Worm (Caenorhabditis elegans) whole organism, mixed stage, embryonic: ENCODE measurements around the gene ttc-36.

Source experiments
- M03D4.4 ChIP-seq: sonication (generic microtip); optimal IDR thresholded peaks from 2 replicates; lab custom pipeline; 2017; ENCODE audit warnings: mild to moderate bottlenecking, missing genetic modification characterization, missing compliant biosample characterization
- bed-3 ChIP-seq: fragments of 200-800 bp; sonication (Bioruptor generic); optimal IDR thresholded peaks from 3 replicates; lab custom pipeline; 2018; ENCODE audit warnings: mild to moderate bottlenecking, missing genetic modification characterization, moderate library complexity, missing compliant biosample characterization
- blmp-1 ChIP-seq: fragments of 150-350 bp; optimal IDR thresholded peaks from 2 replicates; lab custom pipeline; 2014; ENCODE audit warnings: missing biosample characterization, missing genetic modification characterization
- ceh-39 ChIP-seq: fragments of 150-350 bp; optimal IDR thresholded peaks from 2 replicates; lab custom pipeline; 2014; ENCODE audit warnings: missing biosample characterization, missing genetic modification characterization
- ceh-43 ChIP-seq: fragments of 200-800 bp; sonication (Bioruptor generic); optimal IDR thresholded peaks from 2 replicates; lab custom pipeline; 2018; ENCODE audit warnings: mild to moderate bottlenecking, missing genetic modification characterization, moderate library complexity, missing compliant biosample characterization
- ceh-83 ChIP-seq: fragments of 200-800 bp; sonication (Bioruptor generic); optimal IDR thresholded peaks from 2 replicates; lab custom pipeline; 2018; ENCODE audit warnings: mild to moderate bottlenecking, missing genetic modification characterization, missing compliant biosample characterization
- ces-1 ChIP-seq: fragments of 150-350 bp; optimal IDR thresholded peaks from 2 replicates; lab custom pipeline; 2014; ENCODE audit warnings: missing biosample characterization, missing genetic modification reagents, missing genetic modification characterization
- cnd-1 ChIP-seq: fragments of 200-800 bp; sonication (Bioruptor generic); optimal IDR thresholded peaks from 2 replicates; lab custom pipeline; 2018; ENCODE audit warnings: mild to moderate bottlenecking, missing genetic modification characterization, missing compliant biosample characterization
- drap-1 ChIP-seq: fragments of 200-800 bp; sonication (Bioruptor generic); optimal IDR thresholded peaks from 3 replicates; lab custom pipeline; 2018; ENCODE audit warnings: mild to moderate bottlenecking, missing genetic modification characterization, missing compliant biosample characterization
- elt-1 ChIP-seq: sonication (generic microtip); optimal IDR thresholded peaks from 2 replicates; lab custom pipeline; 2017; ENCODE audit warnings: missing genetic modification characterization, mild to moderate bottlenecking, missing compliant biosample characterization, antibody characterized with exemption, moderate library complexity, borderline replicate concordance; ENCODE audit not compliant: insufficient read depth
- elt-3 ChIP-seq: fragments of 150-350 bp; optimal IDR thresholded peaks from 2 replicates; lab custom pipeline; 2014; ENCODE audit warnings: missing biosample characterization, missing genetic modification characterization
- flh-1 ChIP-seq: fragments of 200-800 bp; sonication (Bioruptor generic); optimal IDR thresholded peaks from 2 replicates; lab custom pipeline; 2018; ENCODE audit warnings: mild to moderate bottlenecking, missing genetic modification characterization, moderate library complexity, missing compliant biosample characterization
- ham-2 ChIP-seq: fragments of 200-800 bp; sonication (Bioruptor generic); optimal IDR thresholded peaks from 2 replicates; lab custom pipeline; 2018; ENCODE audit warnings: mild to moderate bottlenecking, missing genetic modification characterization, missing compliant biosample characterization
- hlh-1 ChIP-seq: fragments of 150-350 bp; optimal IDR thresholded peaks from 2 replicates; lab custom pipeline; 2014; ENCODE audit warnings: missing biosample characterization, missing genetic modification reagents, missing genetic modification characterization
- lin-13 ChIP-seq: fragments of 150-350 bp; optimal IDR thresholded peaks from 2 replicates; lab custom pipeline; 2014; ENCODE audit warnings: missing biosample characterization, missing genetic modification characterization
- lsy-2 ChIP-seq: fragments of 150-350 bp; optimal IDR thresholded peaks from 2 replicates; lab custom pipeline; 2014; ENCODE audit warnings: missing biosample characterization, missing genetic modification characterization
- mab-5 ChIP-seq: fragments of 150-350 bp; optimal IDR thresholded peaks from 2 replicates; lab custom pipeline; 2014; ENCODE audit warnings: missing biosample characterization, missing genetic modification characterization
- mep-1 ChIP-seq: fragments of 150-350 bp; optimal IDR thresholded peaks from 2 replicates; lab custom pipeline; 2017; ENCODE audit warnings: missing biosample characterization, missing genetic modification reagents, missing genetic modification characterization, inconsistent platforms
- mls-2 ChIP-seq: sonication (generic microtip); optimal IDR thresholded peaks from 2 replicates; lab custom pipeline; 2016; ENCODE audit warnings: mild to moderate bottlenecking, missing genetic modification characterization, moderate library complexity, missing compliant biosample characterization
- nhr-12 ChIP-seq: fragments of 150-350 bp; optimal IDR thresholded peaks from 2 replicates; lab custom pipeline; 2014; ENCODE audit warnings: missing biosample characterization, missing genetic modification characterization
- nhr-2 ChIP-seq: fragments of 150-350 bp; optimal IDR thresholded peaks from 2 replicates; lab custom pipeline; 2014; ENCODE audit warnings: missing biosample characterization, missing genetic modification characterization
- nhr-28 ChIP-seq: fragments of 150-350 bp; optimal IDR thresholded peaks from 2 replicates; lab custom pipeline; 2014; ENCODE audit warnings: missing biosample characterization, missing genetic modification characterization
- nhr-76 ChIP-seq: sonication (generic microtip); optimal IDR thresholded peaks from 2 replicates; lab custom pipeline; 2017; ENCODE audit warnings: missing biosample characterization, missing genetic modification characterization
- pha-4 ChIP-seq: fragments of 150-350 bp; optimal IDR thresholded peaks from 2 replicates; lab custom pipeline; 2018; ENCODE audit warnings: missing biosample characterization, missing genetic modification reagents, missing genetic modification characterization
- sem-2 ChIP-seq: fragments of 200-800 bp; sonication (Bioruptor generic); optimal IDR thresholded peaks from 2 replicates; lab custom pipeline; 2018; ENCODE audit warnings: mild to moderate bottlenecking, missing genetic modification characterization, missing compliant biosample characterization
- snpc-4 ChIP-seq: fragments of 150-350 bp; optimal IDR thresholded peaks from 2 replicates; lab custom pipeline; 2014; ENCODE audit warnings: missing biosample characterization, missing genetic modification characterization
- sptf-1 ChIP-seq: sonication (generic microtip); optimal IDR thresholded peaks from 2 replicates; lab custom pipeline; 2017; ENCODE audit warnings: mild to moderate bottlenecking, missing genetic modification characterization, moderate library complexity, missing compliant biosample characterization
- unc-120 ChIP-seq: sonication (generic microtip); optimal IDR thresholded peaks from 2 replicates; lab custom pipeline; 2017; ENCODE audit warnings: missing genetic modification characterization, missing compliant biosample characterization; ENCODE audit not compliant: poor library complexity, severe bottlenecking
- unc-39 ChIP-seq: fragments of 150-350 bp; optimal IDR thresholded peaks from 2 replicates; lab custom pipeline; 2014; ENCODE audit warnings: missing biosample characterization, missing genetic modification characterization
- unc-62 ChIP-seq: fragments of 150-350 bp; optimal IDR thresholded peaks from 2 replicates; lab custom pipeline; 2014; ENCODE audit warnings: missing biosample characterization, missing genetic modification reagents, missing genetic modification characterization
- zip-8 ChIP-seq: fragments of 150-350 bp; optimal IDR thresholded peaks from 2 replicates; lab custom pipeline; 2014; ENCODE audit warnings: missing biosample characterization, missing genetic modification characterization
- ztf-11 ChIP-seq: fragments of 150-350 bp; optimal IDR thresholded peaks from 2 replicates; lab custom pipeline; 2014; ENCODE audit warnings: missing biosample characterization, missing genetic modification characterization

Gene ttc-36

DNA sequence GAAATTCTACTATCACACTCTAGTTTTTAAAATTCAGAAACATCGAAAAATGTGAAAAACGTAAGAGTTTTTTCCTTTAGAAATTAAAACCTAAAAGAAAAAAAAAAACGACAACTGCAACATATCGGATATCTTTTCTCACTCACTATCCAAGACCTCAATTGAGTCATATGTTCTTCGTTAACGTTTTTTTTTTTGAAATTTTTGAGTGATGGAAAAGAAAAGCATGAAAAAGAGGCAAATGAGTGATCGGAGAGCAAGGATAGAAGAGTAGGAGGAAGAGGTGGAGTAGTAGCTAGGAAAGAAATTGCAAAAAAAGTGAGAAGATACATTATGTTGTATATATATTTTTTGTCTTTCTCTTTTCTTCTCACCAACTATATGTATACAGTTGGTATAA is 40.5 kb upstream of the ttc-36 start:
- TF ChIP-seq cnd-1 (tag; lab: Kevin White, UChicago), result no peak
- TF ChIP-seq lsy-2 (tag; lab: Kevin White, UChicago), result no peak
- no peak for TF ChIP-seq blmp-1 (tag; lab: Kevin White, UChicago)
- TF ChIP-seq elt-3 (tag; lab: Kevin White, UChicago), result no peak
- TF ChIP-seq M03D4.4 (tag; lab: Kevin White, UChicago), result no peak
- no peak for TF ChIP-seq nhr-2 (tag; lab: Kevin White, UChicago)
- TF ChIP-seq snpc-4, result no peak
- TF ChIP-seq ces-1 (GFP tag; lab: Kevin White, UChicago), result no peak
- TF ChIP-seq, all 35 proteins: peak for 0

DNA sequence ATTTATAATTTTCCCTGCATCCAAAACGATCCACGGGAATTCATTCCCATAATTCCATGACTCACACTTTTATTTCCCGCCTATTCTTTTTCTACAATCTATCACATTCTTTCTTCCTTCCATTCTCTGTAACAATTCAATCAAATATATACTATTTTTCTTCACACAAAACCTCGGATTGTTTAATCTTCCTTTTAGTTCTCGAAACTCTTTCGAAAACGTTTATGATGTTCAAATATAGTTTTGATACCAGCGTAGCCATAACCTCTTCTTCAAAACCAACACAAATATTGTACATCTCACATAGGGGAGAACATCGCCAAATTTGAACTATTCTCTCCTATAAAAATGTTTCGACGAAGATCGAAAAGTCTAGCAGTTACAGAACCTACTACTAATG is 39.2 kb upstream of the ttc-36 start, which contains the start of gene lec-3:
lec-3 (plus strand) TSS at position 301 of the 400 bp plus-strand sequence.
- TF ChIP-seq ceh-83 (GFP tag; lab: Kevin White, UChicago) (no peak), lsy-2 (tag; lab: Kevin White, UChicago) (no peak), mls-2 (tag; lab: Kevin White, UChicago) (no peak), cnd-1 (tag; lab: Kevin White, UChicago) (no peak), snpc-4 (no peak), drap-1 (GFP tag; lab: Kevin White, UChicago) (no peak), ceh-43 (GFP tag; lab: Kevin White, UChicago) (no peak), elt-1 (tag; lab: Kevin White, UChicago) (no peak), hlh-1 (tag; lab: Kevin White, UChicago) (no peak), nhr-76 (tag; lab: Kevin White, UChicago) (no peak), blmp-1 (tag; lab: Kevin White, UChicago) (no peak), zip-8 (tag; lab: Kevin White, UChicago) (no peak), ceh-39 (tag; lab: Kevin White, UChicago) (no peak), bed-3 (GFP tag; lab: Kevin White, UChicago) (no peak), nhr-12 (no peak)

DNA sequence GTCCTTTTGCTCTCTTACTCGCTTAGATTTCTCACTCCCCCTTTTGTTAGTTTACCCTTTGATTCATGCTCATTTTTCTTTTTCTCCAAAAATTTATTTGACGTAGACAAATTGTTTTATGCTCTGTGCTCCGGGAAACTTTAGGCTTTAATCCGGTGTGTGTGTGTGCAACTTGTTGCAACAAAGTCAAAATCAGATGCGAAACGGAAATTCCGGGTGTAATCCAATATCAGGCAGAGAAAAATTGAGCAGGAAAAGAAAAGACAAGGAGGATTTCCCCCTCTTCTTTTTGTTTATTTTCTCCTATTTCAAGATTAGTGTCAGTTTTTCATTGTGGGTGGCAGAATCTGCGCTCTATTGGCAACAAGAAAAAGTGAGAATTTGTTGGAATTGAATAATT is 37.5 kb upstream of the ttc-36 start:
- TF ChIP-seq lsy-2 (tag; lab: Kevin White, UChicago) (no peak), ces-1 (GFP tag; lab: Kevin White, UChicago) (peak; percentile 59)

DNA sequence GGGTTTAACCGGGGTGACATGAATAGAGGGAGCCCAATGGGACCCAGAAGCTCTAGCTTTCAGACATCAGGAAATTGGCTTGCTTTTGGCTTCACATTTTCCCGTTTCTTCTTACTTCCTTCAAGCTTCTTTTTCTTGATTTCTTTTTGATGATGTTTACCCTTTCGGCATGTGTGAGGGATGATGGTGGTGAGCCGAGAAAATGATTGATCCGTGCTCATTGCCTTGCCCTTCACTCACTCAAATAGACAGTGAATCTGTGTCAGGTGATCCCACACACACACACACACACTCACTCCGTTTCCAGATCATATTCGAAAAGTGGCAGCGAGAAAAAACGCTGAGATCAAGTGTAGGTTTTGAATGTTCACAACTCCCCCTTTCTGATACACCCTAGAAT is 35.3 kb upstream of the ttc-36 start:
- TF ChIP-seq mab-5 (tag; lab: Kevin White, UChicago) (no peak), ceh-43 (GFP tag; lab: Kevin White, UChicago) (no peak), mls-2 (tag; lab: Kevin White, UChicago) (no peak), lsy-2 (tag; lab: Kevin White, UChicago) (no peak), unc-120 (no peak), lin-13 (tag; lab: Kevin White, UChicago) (no peak), ham-2 (GFP tag; lab: Kevin White, UChicago) (no peak), ces-1 (GFP tag; lab: Kevin White, UChicago) (no peak), blmp-1 (tag; lab: Kevin White, UChicago) (no peak), nhr-28 (no peak), M03D4.4 (tag; lab: Kevin White, UChicago) (no peak), zip-8 (tag; lab: Kevin White, UChicago) (no peak), snpc-4 (no peak), ztf-11 (tag; lab: Kevin White, UChicago) (no peak), unc-39 (no peak), sem-2 (GFP tag; lab: Kevin White, UChicago) (no peak), elt-1 (tag; lab: Kevin White, UChicago) (no peak), cnd-1 (tag; lab: Kevin White, UChicago) (no peak), mep-1 (tag; lab: Kevin White, UChicago) (no peak), hlh-1 (tag; lab: Kevin White, UChicago) (no peak)

DNA sequence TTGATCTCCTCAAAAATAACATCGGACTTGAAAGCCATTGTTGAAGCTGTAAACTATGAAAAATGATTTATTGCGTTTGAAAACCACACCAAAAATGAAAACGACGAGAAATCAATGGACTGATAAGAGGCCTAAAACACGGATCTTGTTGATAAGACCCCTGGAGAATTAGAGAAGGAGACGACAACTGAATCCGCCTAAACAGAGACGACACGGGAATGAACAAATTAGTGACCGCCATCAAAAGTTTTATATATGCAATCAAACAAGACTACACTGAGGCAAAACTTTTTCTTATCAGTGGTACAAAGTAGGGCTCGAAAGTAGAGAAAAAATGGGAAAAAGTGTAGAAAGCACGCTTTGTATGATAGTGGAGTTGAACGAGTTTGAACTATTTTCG is 28.9 kb upstream of the ttc-36 start, which contains the start of gene nlt-1:
nlt-1 (minus strand) TSS at position 78 of the 400 bp plus-strand sequence.
- TF ChIP-seq cnd-1 (tag; lab: Kevin White, UChicago) (no peak), sptf-1 (no peak), snpc-4 (no peak), ham-2 (GFP tag; lab: Kevin White, UChicago) (no peak)

DNA sequence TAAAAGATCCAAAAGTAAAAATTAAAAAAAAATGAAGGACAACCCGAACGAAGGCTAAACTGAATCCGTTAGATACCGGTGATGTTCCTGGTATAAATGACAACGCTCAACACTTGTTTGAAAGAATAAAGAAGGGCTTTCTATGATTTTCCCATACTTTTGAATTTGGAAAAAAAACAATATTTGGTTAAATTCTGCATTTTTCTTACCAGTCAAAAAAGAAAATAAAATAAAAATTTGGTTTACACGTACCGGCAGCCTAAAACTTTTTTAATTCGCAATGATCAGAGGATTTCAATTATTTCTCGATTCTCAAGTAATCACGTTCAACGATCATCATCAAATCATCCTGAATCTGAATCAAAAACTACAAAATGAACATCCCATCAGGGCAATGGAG is 28.4 kb upstream of the ttc-36 start, which contains the start of gene ZK892.3:
ZK892.3 (plus strand) TSS at position 301 of the 400 bp plus-strand sequence.
- TF ChIP-seq mab-5 (tag; lab: Kevin White, UChicago) (no peak), lin-13 (tag; lab: Kevin White, UChicago) (no peak), drap-1 (GFP tag; lab: Kevin White, UChicago) (no peak), zip-8 (tag; lab: Kevin White, UChicago) (no peak), nhr-2 (tag; lab: Kevin White, UChicago) (no peak), unc-62 (GFP tag; lab: Kevin White, UChicago) (no peak), elt-1 (tag; lab: Kevin White, UChicago) (no peak), snpc-4 (no peak), flh-1 (GFP tag; lab: Kevin White, UChicago) (no peak), unc-39 (no peak), nhr-28 (no peak), lsy-2 (tag; lab: Kevin White, UChicago) (no peak), pha-4 (no peak), mls-2 (tag; lab: Kevin White, UChicago) (no peak), nhr-76 (tag; lab: Kevin White, UChicago) (no peak), bed-3 (GFP tag; lab: Kevin White, UChicago) (no peak), hlh-1 (tag; lab: Kevin White, UChicago) (no peak), nhr-12 (no peak)
